Fruit fly (Drosophila melanogaster) whole organism, prepupa: ENCODE measurements around the gene CG14194.

Experiments used
- Blimp-1 ChIP-seq: fragments of 200-800 bp; sonication (Bioruptor generic); optimal IDR thresholded peaks from 3 replicates; lab custom pipeline; 2017; ENCODE audit warnings: missing biosample characterization, missing genetic modification characterization, mild to moderate bottlenecking, moderate library complexity, missing genetic modification reagents
- CG10631 ChIP-seq: fragments of 200-800 bp; sonication (Bioruptor generic); optimal IDR thresholded peaks from 2 replicates; lab custom pipeline; 2016; ENCODE audit warnings: missing biosample characterization, missing genetic modification characterization
- CG10669 ChIP-seq: fragments of 200-800 bp; sonication (Bioruptor generic); optimal IDR thresholded peaks from 3 replicates; lab custom pipeline; 2018; ENCODE audit warnings: missing biosample characterization, mild to moderate bottlenecking, missing genetic modification characterization, moderate library complexity
- CG15336 ChIP-seq: fragments of 200-800 bp; sonication (Bioruptor generic); IDR thresholded peaks from 2 replicates; pipeline ENCODE4 v1.3.6; 2022; ENCODE audit warnings: missing biosample characterization, missing genetic modification characterization
- CG1621 ChIP-seq: fragments of 200-800 bp; sonication (Bioruptor generic); optimal IDR thresholded peaks from 3 replicates; lab custom pipeline; 2018; ENCODE audit warnings: missing biosample characterization, mild to moderate bottlenecking, missing genetic modification characterization
- CG16779 ChIP-seq: fragments of 200-800 bp; sonication (Bioruptor generic); optimal IDR thresholded peaks from 3 replicates; lab custom pipeline; 2017; ENCODE audit warnings: missing biosample characterization, mild to moderate bottlenecking, missing genetic modification characterization
- CG3032 ChIP-seq: fragments of 200-800 bp; optimal IDR thresholded peaks from 2 replicates; lab custom pipeline; 2019; ENCODE audit warnings: missing biosample characterization, mild to moderate bottlenecking, missing genetic modification characterization, moderate library complexity
- CG31627 ChIP-seq: fragments of 200-800 bp; sonication (Bioruptor generic); optimal IDR thresholded peaks from 3 replicates; lab custom pipeline; 2016; ENCODE audit warnings: missing biosample characterization, missing genetic modification characterization
- CG32006 ChIP-seq: fragments of 200-800 bp; sonication (Bioruptor generic); optimal IDR thresholded peaks from 3 replicates; lab custom pipeline; 2017; ENCODE audit warnings: missing biosample characterization, mild to moderate bottlenecking, missing genetic modification characterization
- CG34406 ChIP-seq: fragments of 200-800 bp; sonication (Bioruptor generic); optimal IDR thresholded peaks from 3 replicates; lab custom pipeline; 2016; ENCODE audit warnings: missing biosample characterization, missing genetic modification characterization
- CG4318 ChIP-seq: fragments of 200-800 bp; sonication (Bioruptor generic); optimal IDR thresholded peaks from 3 replicates; lab custom pipeline; 2017; ENCODE audit warnings: missing biosample characterization, mild to moderate bottlenecking, missing genetic modification characterization
- CG6276 ChIP-seq: fragments of 200-800 bp; sonication (Bioruptor generic); optimal IDR thresholded peaks from 2 replicates; lab custom pipeline; 2017; ENCODE audit warnings: missing biosample characterization, mild to moderate bottlenecking, missing genetic modification characterization
- CG6808 ChIP-seq: fragments of 200-800 bp; sonication (Bioruptor generic); optimal IDR thresholded peaks from 3 replicates; lab custom pipeline; 2017; ENCODE audit warnings: missing biosample characterization, missing genetic modification characterization, mild to moderate bottlenecking, moderate library complexity, missing genetic modification reagents
- CG6854 ChIP-seq: fragments of 200-800 bp; sonication (Bioruptor generic); optimal IDR thresholded peaks from 2 replicates; lab custom pipeline; 2017; ENCODE audit warnings: missing biosample characterization, mild to moderate bottlenecking, missing genetic modification characterization
- CG8632 ChIP-seq: fragments of 200-800 bp; sonication (Bioruptor generic); optimal IDR thresholded peaks from 3 replicates; lab custom pipeline; 2016; ENCODE audit warnings: missing biosample characterization, missing genetic modification characterization
- CG9139 ChIP-seq: fragments of 200-800 bp; sonication (Bioruptor generic); optimal IDR thresholded peaks from 3 replicates; lab custom pipeline; 2017; ENCODE audit warnings: missing biosample characterization, mild to moderate bottlenecking, missing genetic modification characterization
- Eip78C ChIP-seq: fragments of 200-800 bp; sonication (Bioruptor generic); peaks from one replicate; lab custom pipeline; 2016; ENCODE audit warnings: missing biosample characterization, missing genetic modification characterization
- Ets96B ChIP-seq: fragments of 200-800 bp; optimal IDR thresholded peaks from 2 replicates; lab custom pipeline; 2019; ENCODE audit warnings: missing biosample characterization, mild to moderate bottlenecking, missing genetic modification characterization, moderate library complexity
- Hr38 ChIP-seq: sonication (Bioruptor generic); optimal IDR thresholded peaks from 2 replicates; lab custom pipeline; 2016; ENCODE audit warnings: missing biosample characterization, missing genetic modification characterization
- Hr39 ChIP-seq: fragments of 200-800 bp; sonication (Bioruptor generic); optimal IDR thresholded peaks from 2 replicates; lab custom pipeline; 2016; ENCODE audit warnings: missing biosample characterization, missing genetic modification characterization
- Hr4 ChIP-seq: fragments of 200-800 bp; sonication (Bioruptor generic); optimal IDR thresholded peaks from 3 replicates; lab custom pipeline; 2016; ENCODE audit warnings: missing biosample characterization, missing genetic modification characterization
- Lpt ChIP-seq: fragments of 200-800 bp; sonication (Bioruptor generic); optimal IDR thresholded peaks from 3 replicates; lab custom pipeline; 2016; ENCODE audit warnings: missing biosample characterization, missing genetic modification characterization
- Met ChIP-seq: fragments of 200-800 bp; sonication (Bioruptor generic); optimal IDR thresholded peaks from 3 replicates; lab custom pipeline; 2016; ENCODE audit warnings: missing biosample characterization, missing genetic modification characterization
- OdsH ChIP-seq: fragments of 200-800 bp; sonication (Bioruptor generic); optimal IDR thresholded peaks from 3 replicates; lab custom pipeline; 2016; ENCODE audit warnings: missing biosample characterization, missing genetic modification characterization
- Smox ChIP-seq: fragments of 200-800 bp; sonication (Bioruptor generic); optimal IDR thresholded peaks from 3 replicates; lab custom pipeline; 2016; ENCODE audit warnings: missing biosample characterization, missing genetic modification characterization
- Sox15 ChIP-seq: fragments of 200-800 bp; sonication (Bioruptor generic); optimal IDR thresholded peaks from 3 replicates; lab custom pipeline; 2016; ENCODE audit warnings: missing biosample characterization, missing genetic modification characterization
- cyc ChIP-seq: fragments of 200-800 bp; sonication (Bioruptor generic); optimal IDR thresholded peaks from 3 replicates; lab custom pipeline; 2016; ENCODE audit warnings: missing biosample characterization, missing genetic modification characterization
- dac ChIP-seq: fragments of 200-800 bp; sonication (Bioruptor generic); optimal IDR thresholded peaks from 2 replicates; lab custom pipeline; 2017; ENCODE audit warnings: missing biosample characterization, mild to moderate bottlenecking, missing genetic modification characterization
- dsx ChIP-seq: fragments of 200-800 bp; optimal IDR thresholded peaks from 3 replicates; lab custom pipeline; 2019; ENCODE audit warnings: missing biosample characterization, mild to moderate bottlenecking, missing genetic modification characterization, moderate library complexity; ENCODE audit not compliant: poor library complexity, severe bottlenecking
- lz ChIP-seq: fragments of 200-800 bp; sonication (Bioruptor generic); optimal IDR thresholded peaks from 3 replicates; lab custom pipeline; 2016; ENCODE audit warnings: missing biosample characterization, missing genetic modification characterization
- net ChIP-seq: fragments of 200-800 bp; sonication (Bioruptor generic); optimal IDR thresholded peaks from 3 replicates; lab custom pipeline; 2016; ENCODE audit warnings: missing biosample characterization, missing genetic modification characterization
- pdm3 ChIP-seq: fragments of 200-800 bp; sonication (Bioruptor generic); optimal IDR thresholded peaks from 3 replicates; lab custom pipeline; 2016; ENCODE audit warnings: missing biosample characterization, missing genetic modification characterization
- spab ChIP-seq: fragments of 200-800 bp; sonication (Bioruptor generic); optimal IDR thresholded peaks from 2 replicates; lab custom pipeline; 2017; ENCODE audit warnings: missing biosample characterization, mild to moderate bottlenecking, missing genetic modification characterization, missing genetic modification reagents
- ss ChIP-seq, 2 experiments: fragments of 200-800 bp; sonication (Bioruptor generic); optimal IDR thresholded peaks; 2 replicates in 1 of 2; 3 replicates in 1 of 2; lab custom pipeline; 2017 to 2018; ENCODE audit warnings: mild to moderate bottlenecking in 2 of 2, missing biosample characterization in 2 of 2, missing genetic modification characterization in 2 of 2, moderate library complexity in 1 of 2
- svp ChIP-seq: fragments of 200-800 bp; sonication (Bioruptor generic); peaks from one replicate; lab custom pipeline; 2016; ENCODE audit warnings: missing biosample characterization, missing genetic modification characterization

CG14194 gene

dm6 chrX:19155922-19156437 is 37.4 kb upstream of the CG14194 start (continued):
- TF ChIP-seq dsx (GFP tag; lab: Kevin White, UChicago): peak; percentile 83
- TF ChIP-seq Smox (GFP tag; lab: Kevin White, UChicago): peak; percentile 79
- TF ChIP-seq dac (GFP tag; lab: Kevin White, UChicago): no peak
- no peak for TF ChIP-seq Hr38 (GFP tag; lab: Kevin White, UChicago)
- peak; percentile 84 for TF ChIP-seq net (GFP tag; lab: Kevin White, UChicago)
- peak; percentile 88 for TF ChIP-seq CG34406
- TF ChIP-seq Met (GFP tag; lab: Kevin White, UChicago): peak; percentile 85
- peak; percentile 45 for TF ChIP-seq CG4318 (GFP tag; lab: Kevin White, UChicago)
- TF ChIP-seq Sox15 (GFP tag; lab: Kevin White, UChicago): peak; percentile 61
- peak; percentile 87 for TF ChIP-seq CG3032 (tag; lab: Kevin White, UChicago)
- TF ChIP-seq lz (GFP tag; lab: Kevin White, UChicago): peak; percentile 72
- TF ChIP-seq OdsH (GFP tag; lab: Kevin White, UChicago): peak; percentile 86
- TF ChIP-seq CG6808 (GFP tag; lab: Kevin White, UChicago): peak; percentile 89
- peak; percentile 82 for TF ChIP-seq spab (GFP tag; lab: Kevin White, UChicago)
- TF ChIP-seq Hr39 (GFP tag; lab: Kevin White, UChicago): peak; percentile 64
- peak; percentile 82 for TF ChIP-seq pdm3 (GFP tag; lab: Kevin White, UChicago)
- peak; percentile 64 for TF ChIP-seq CG31627 (GFP tag; lab: Kevin White, UChicago)
- peak; percentile 83 for TF ChIP-seq CG9139
- peak; percentile 68 for TF ChIP-seq CG6854 (GFP tag; lab: Kevin White, UChicago)
- peak; percentile 75 for TF ChIP-seq CG16779 (tag; lab: Kevin White, UChicago)
- TF ChIP-seq CG8632: peak; percentile 90
- peak; percentile 82 for TF ChIP-seq CG15336
- TF ChIP-seq Blimp-1 (GFP tag; lab: Kevin White, UChicago): peak; percentile 91

dm6 chrX:19157471-19157870 is 35.9 kb upstream of the CG14194 start:
- TF ChIP-seq svp (GFP tag; lab: Kevin White, UChicago) (peak; percentile 94), CG6854 (GFP tag; lab: Kevin White, UChicago) (no peak)
- TF ChIP-seq, all 60 proteins: peak for 1

- peak; percentile 4 to 11 for TF ChIP-seq ss (GFP tag; optimal IDR thresholded peaks at IDR 0.05; lab: Kevin White, UChicago)
- peak; percentile 44 for TF ChIP-seq CG3032 (tag; lab: Kevin White, UChicago)
- peak; percentile 2 for TF ChIP-seq CG6276
- peak; percentile 28 for TF ChIP-seq CG32006 (GFP tag; lab: Kevin White, UChicago)
- TF ChIP-seq CG10631 (GFP tag; lab: Kevin White, UChicago): peak; percentile 7
- no peak for TF ChIP-seq CG1621 (tag; lab: Kevin White, UChicago)
- no peak for TF ChIP-seq Lpt (GFP tag; lab: Kevin White, UChicago)
- TF ChIP-seq Eip78C: peak; percentile 71
- TF ChIP-seq Hr4 (GFP tag; lab: Kevin White, UChicago): no peak
- TF ChIP-seq Ets96B (tag; lab: Kevin White, UChicago): peak; percentile 14
- no peak for TF ChIP-seq cyc
- peak; percentile 51 for TF ChIP-seq spab (GFP tag; lab: Kevin White, UChicago)
- peak; percentile 26 for TF ChIP-seq CG10669 (GFP tag; lab: Kevin White, UChicago)
- peak; percentile 86 for TF ChIP-seq svp (GFP tag; lab: Kevin White, UChicago)
- peak; percentile 51 for TF ChIP-seq CG6808 (GFP tag; lab: Kevin White, UChicago)
- no peak for TF ChIP-seq Blimp-1 (GFP tag; lab: Kevin White, UChicago)
These were observed 34.7 kb upstream of the CG14194 start for dm6 chrX:19158519-19159289.
